Worm (Caenorhabditis elegans): ENCODE measurements around the gene K09H11.11.

DNA sequence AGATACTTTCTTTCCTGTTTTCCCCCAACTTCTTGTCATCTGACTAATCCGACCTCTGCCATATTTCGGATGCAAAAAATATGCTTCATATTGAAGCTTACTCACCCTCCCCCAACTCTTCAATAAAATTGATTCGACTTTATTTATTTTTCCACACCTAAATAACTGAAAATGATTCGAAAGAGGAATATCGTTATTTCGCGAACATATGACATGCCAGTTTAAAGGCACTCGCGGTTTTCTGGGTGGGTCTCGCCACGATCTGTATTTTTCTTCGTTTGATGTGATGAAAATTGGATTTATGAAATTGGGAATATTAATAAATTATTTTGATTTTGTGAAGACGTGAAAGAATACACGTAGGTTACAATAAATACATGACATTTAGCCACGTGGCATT is 16.6 kb upstream of the K09H11.11 start, which contains the start of gene F44E7.3:
- no peak for TF ChIP-seq tlp-1 (tag; optimal IDR thresholded peaks at IDR 0.05)
- TF ChIP-seq elt-3 (tag; optimal IDR thresholded peaks at IDR 0.05), result no peak
- no peak for TF ChIP-seq ama-1 (optimal IDR thresholded peaks at IDR 0.05)
- TF ChIP-seq nhr-77 (tag; optimal IDR thresholded peaks at IDR 0.05), result no peak
- TF ChIP-seq lin-13 (GFP tag; optimal IDR thresholded peaks at IDR 0.05), result no peak
- no peak for TF ChIP-seq fkh-10 (GFP tag; optimal IDR thresholded peaks at IDR 0.05)
- TF ChIP-seq fkh-4 (tag; optimal IDR thresholded peaks at IDR 0.05; ENCODE audit: borderline replicate concordance), result no peak
- no peak for TF ChIP-seq pag-3 (tag; optimal IDR thresholded peaks at IDR 0.05; ENCODE audit: borderline replicate concordance, insufficient read depth)
- no peak for TF ChIP-seq C16A3.4 (tag; optimal IDR thresholded peaks at IDR 0.05)
- no peak for TF ChIP-seq zag-1 (tag; optimal IDR thresholded peaks at IDR 0.05)
- TF ChIP-seq egl-27 (tag; optimal IDR thresholded peaks at IDR 0.05), result no peak
- no peak for TF ChIP-seq nhr-11 (tag; optimal IDR thresholded peaks at IDR 0.05)
- no peak for TF ChIP-seq sup-37 (GFP tag; optimal IDR thresholded peaks at IDR 0.05)
- no peak for TF ChIP-seq C34B4.2 (tag; optimal IDR thresholded peaks at IDR 0.05)

Data from whole organism, L1 larva.